Fruit fly (Drosophila melanogaster) whole organism, embryonic: Measurements from ENCODE around the gene CG14866.

Source experiments
- Abd-B ChIP-seq: fragments of 200-800 bp; sonication (Bioruptor generic); optimal IDR thresholded peaks from 2 replicates; lab custom pipeline; 2018; ENCODE audit warnings: missing biosample characterization, mild to moderate bottlenecking, missing genetic modification characterization, moderate library complexity
- Antp ChIP-seq: fragments of 200-800 bp; sonication (Bioruptor generic); optimal IDR thresholded peaks from 3 replicates; lab custom pipeline; 2016; ENCODE audit warnings: missing biosample characterization, missing genetic modification characterization
- Bteb2 ChIP-seq: fragments of 200-800 bp; sonication (Bioruptor generic); optimal IDR thresholded peaks from 2 replicates; lab custom pipeline; 2016; ENCODE audit warnings: missing biosample characterization, missing genetic modification characterization
- CG10654 ChIP-seq: fragments of 200-800 bp; sonication (Bioruptor generic); optimal IDR thresholded peaks from 2 replicates; lab custom pipeline; 2016; ENCODE audit warnings: missing biosample characterization, missing genetic modification characterization
- CG12659 ChIP-seq: fragments of 200-800 bp; sonication (Bioruptor generic); optimal IDR thresholded peaks from 3 replicates; lab custom pipeline; 2017; ENCODE audit warnings: mild to moderate bottlenecking, missing biosample characterization, missing genetic modification reagents, missing genetic modification characterization
- CG13624 ChIP-seq: fragments of 200-800 bp; sonication (Bioruptor generic); optimal IDR thresholded peaks from 2 replicates; lab custom pipeline; 2016; ENCODE audit warnings: missing biosample characterization, missing genetic modification characterization
- CG1603 ChIP-seq: fragments of 200-800 bp; sonication (Bioruptor generic); optimal IDR thresholded peaks from 2 replicates; lab custom pipeline; 2019; ENCODE audit warnings: missing biosample characterization, mild to moderate bottlenecking, missing genetic modification characterization, moderate library complexity
- CG17186 ChIP-seq: fragments of 200-800 bp; sonication (Bioruptor generic); optimal IDR thresholded peaks from 3 replicates; lab custom pipeline; 2017; ENCODE audit warnings: missing biosample characterization, missing genetic modification reagents, missing genetic modification characterization
- CG17328 ChIP-seq: fragments of 200-800 bp; sonication (Bioruptor generic); IDR thresholded peaks from 2 replicates; pipeline ENCODE4 v1.3.6; 2022; ENCODE audit warnings: missing biosample characterization, missing genetic modification characterization
- CG17802 ChIP-seq: fragments of 200-800 bp; sonication (Bioruptor generic); optimal IDR thresholded peaks from 2 replicates; lab custom pipeline; 2018; ENCODE audit warnings: missing biosample characterization, mild to moderate bottlenecking, missing genetic modification characterization, moderate library complexity
- CG18476 ChIP-seq: fragments of 200-800 bp; sonication (Bioruptor generic); optimal IDR thresholded peaks from 2 replicates; lab custom pipeline; 2016; ENCODE audit warnings: missing biosample characterization, mild to moderate bottlenecking, missing genetic modification characterization
- CG2120 ChIP-seq: fragments of 200-800 bp; sonication (Bioruptor generic); optimal IDR thresholded peaks from 3 replicates; lab custom pipeline; 2016; ENCODE audit warnings: missing biosample characterization, missing genetic modification characterization
- CG2199 ChIP-seq: fragments of 200-800 bp; sonication (Bioruptor generic); IDR thresholded peaks from 3 replicates; pipeline ENCODE4 v1.3.6; 2022; ENCODE audit warnings: missing biosample characterization, missing genetic modification characterization
- CG30020 ChIP-seq: fragments of 200-800 bp; optimal IDR thresholded peaks from 2 replicates; lab custom pipeline; 2019; ENCODE audit warnings: missing biosample characterization, mild to moderate bottlenecking, missing genetic modification characterization, moderate library complexity
- CG32532 ChIP-seq: fragments of 200-800 bp; sonication (Bioruptor generic); IDR thresholded peaks from 2 replicates; pipeline ENCODE4 v1.3.6; 2022; ENCODE audit warnings: missing biosample characterization, missing genetic modification characterization
- CG4617 ChIP-seq: fragments of 200-800 bp; sonication (Bioruptor generic); optimal IDR thresholded peaks from 3 replicates; lab custom pipeline; 2016; ENCODE audit warnings: missing biosample characterization, missing genetic modification characterization, borderline replicate concordance
- CG7786 ChIP-seq: fragments of 200-800 bp; sonication (Bioruptor generic); optimal IDR thresholded peaks from 2 replicates; lab custom pipeline; 2016; ENCODE audit warnings: missing biosample characterization, missing genetic modification characterization
- CG9215 ChIP-seq: fragments of 200-800 bp; sonication (Bioruptor generic); IDR thresholded peaks from 2 replicates; pipeline ENCODE4 v1.3.6; 2022; ENCODE audit warnings: missing biosample characterization, missing genetic modification characterization
- CG9727 ChIP-seq: fragments of 200-800 bp; sonication (Bioruptor generic); optimal IDR thresholded peaks from 3 replicates; lab custom pipeline; 2017; ENCODE audit warnings: missing biosample characterization, mild to moderate bottlenecking, missing genetic modification characterization
- D19A ChIP-seq: fragments of 200-800 bp; optimal IDR thresholded peaks from 3 replicates; lab custom pipeline; 2019; ENCODE audit warnings: missing biosample characterization, mild to moderate bottlenecking, missing genetic modification characterization, moderate library complexity
- Dll ChIP-seq: fragments of 200-800 bp; sonication (Bioruptor generic); IDR thresholded peaks from 4 replicates; pipeline ENCODE4 v1.3.6; 2022; ENCODE audit warnings: missing biosample characterization, missing genetic modification characterization; ENCODE audit not compliant: partially characterized antibody
- Doc3 ChIP-seq: fragments of 200-800 bp; sonication (Bioruptor generic); IDR thresholded peaks from 3 replicates; pipeline ENCODE4 v1.3.6; 2022; ENCODE audit warnings: missing biosample characterization, missing genetic modification characterization; ENCODE audit not compliant: partially characterized antibody
- Eip74EF ChIP-seq, 2 experiments: fragments of 200-800 bp in 1 of 2; fragments of >200 bp in 1 of 2; sonication (Bioruptor generic) in 1 of 2; optimal IDR thresholded peaks; 2 replicates each; lab custom pipeline; 2017 to 2019; ENCODE audit warnings: missing biosample characterization in 2 of 2, missing genetic modification characterization in 2 of 2, mild to moderate bottlenecking in 1 of 2, moderate library complexity in 1 of 2
- Fer1 ChIP-seq: fragments of 200-800 bp; sonication (Bioruptor generic); optimal IDR thresholded peaks from 2 replicates; lab custom pipeline; 2017; ENCODE audit warnings: missing biosample characterization, mild to moderate bottlenecking, missing genetic modification characterization
- Gsc ChIP-seq: fragments of 200-800 bp; sonication (Bioruptor generic); IDR thresholded peaks from 2 replicates; pipeline ENCODE4 v1.3.6; 2022; ENCODE audit warnings: missing biosample characterization, missing genetic modification characterization
- MBD-R2 ChIP-seq: fragments of 200-800 bp; sonication (Bioruptor generic); IDR thresholded peaks from 2 replicates; pipeline ENCODE4 v1.3.6; 2022; ENCODE audit warnings: missing biosample characterization, missing genetic modification characterization
- Mad ChIP-seq: fragments of 200-800 bp; sonication (Bioruptor generic); optimal IDR thresholded peaks from 2 replicates; lab custom pipeline; 2016; ENCODE audit warnings: missing biosample characterization, missing genetic modification characterization
- Med ChIP-seq: fragments of 200-800 bp; sonication (Bioruptor generic); peaks from one replicate; lab custom pipeline; 2016; ENCODE audit warnings: missing biosample characterization, missing genetic modification characterization, mild to moderate bottlenecking, inconsistent platforms, moderate library complexity
- Myb ChIP-seq: fragments of 200-800 bp; sonication (Bioruptor generic); optimal IDR thresholded peaks from 2 replicates; lab custom pipeline; 2016; ENCODE audit warnings: missing biosample characterization, missing genetic modification characterization
- NfI ChIP-seq: fragments of 200-800 bp; sonication (Bioruptor generic); optimal IDR thresholded peaks from 3 replicates; lab custom pipeline; 2018; ENCODE audit warnings: missing biosample characterization, mild to moderate bottlenecking, missing genetic modification characterization, moderate library complexity
- Xbp1 ChIP-seq: fragments of 200-800 bp; sonication (Bioruptor generic); optimal IDR thresholded peaks from 3 replicates; lab custom pipeline; 2016; ENCODE audit warnings: missing biosample characterization, mild to moderate bottlenecking, missing genetic modification characterization
- Xrp1 ChIP-seq: fragments of 200-800 bp; sonication (Bioruptor generic); IDR thresholded peaks from 2 replicates; pipeline ENCODE4 v1.3.6; 2022; ENCODE audit warnings: missing biosample characterization, missing genetic modification characterization
- amos ChIP-seq: fragments of 200-800 bp; sonication (Bioruptor generic); IDR thresholded peaks from 2 replicates; pipeline ENCODE4 v1.3.6; 2022; ENCODE audit warnings: missing biosample characterization, missing genetic modification characterization; ENCODE audit not compliant: partially characterized antibody
- ase ChIP-seq: fragments of 200-800 bp; sonication (Bioruptor generic); IDR thresholded peaks from 3 replicates; pipeline ENCODE4 v1.3.6; 2022; ENCODE audit warnings: missing biosample characterization, missing genetic modification characterization
- bowl ChIP-seq: fragments of 200-800 bp; sonication (Bioruptor generic); IDR thresholded peaks from 2 replicates; pipeline ENCODE4 v1.3.6; 2022; ENCODE audit warnings: missing biosample characterization, missing genetic modification characterization
- ci ChIP-seq: fragments of 200-800 bp; sonication (Bioruptor generic); IDR thresholded peaks from 3 replicates; pipeline ENCODE4 v1.3.6; 2022; ENCODE audit warnings: missing biosample characterization, missing genetic modification characterization
- dpn ChIP-seq, 2 experiments: fragments of 200-800 bp; sonication (Bioruptor generic); optimal IDR thresholded peaks; 3 replicates each; lab custom pipeline; 2016; ENCODE audit warnings: missing biosample characterization in 2 of 2, missing genetic modification characterization in 2 of 2
- fd3F ChIP-seq: fragments of 200-800 bp; sonication (Bioruptor generic); optimal IDR thresholded peaks from 2 replicates; lab custom pipeline; 2018; ENCODE audit warnings: missing biosample characterization, mild to moderate bottlenecking, missing genetic modification characterization, moderate library complexity
- gem ChIP-seq: fragments of 200-800 bp; sonication (Bioruptor generic); optimal IDR thresholded peaks from 2 replicates; lab custom pipeline; 2019; ENCODE audit warnings: missing biosample characterization, mild to moderate bottlenecking, missing genetic modification characterization, moderate library complexity
- gfzf ChIP-seq: fragments of 200-800 bp; sonication (Bioruptor generic); optimal IDR thresholded peaks from 2 replicates; lab custom pipeline; 2016; ENCODE audit warnings: missing biosample characterization, mild to moderate bottlenecking, missing genetic modification characterization, moderate library complexity
- grau ChIP-seq: fragments of 200-800 bp; optimal IDR thresholded peaks from 3 replicates; lab custom pipeline; 2019; ENCODE audit warnings: missing biosample characterization, mild to moderate bottlenecking, missing genetic modification characterization, moderate library complexity
- ind ChIP-seq: fragments of 200-800 bp; sonication (Bioruptor generic); optimal IDR thresholded peaks from 3 replicates; lab custom pipeline; 2016; ENCODE audit warnings: missing biosample characterization, missing genetic modification characterization
- nerfin-1 ChIP-seq: fragments of 200-800 bp; sonication (Bioruptor generic); optimal IDR thresholded peaks from 3 replicates; lab custom pipeline; 2019; ENCODE audit warnings: missing biosample characterization, mild to moderate bottlenecking, missing genetic modification characterization, moderate library complexity
- pum ChIP-seq: fragments of 200-800 bp; sonication (Bioruptor generic); optimal IDR thresholded peaks from 2 replicates; lab custom pipeline; 2016; ENCODE audit warnings: missing biosample characterization, missing genetic modification characterization
- pzg ChIP-seq: fragments of 200-800 bp; sonication (Bioruptor generic); optimal IDR thresholded peaks from 3 replicates; lab custom pipeline; 2018; ENCODE audit warnings: missing biosample characterization, mild to moderate bottlenecking, missing genetic modification characterization, moderate library complexity
- slbo ChIP-seq: fragments of 200-800 bp; sonication (Bioruptor generic); IDR thresholded peaks from 2 replicates; pipeline ENCODE4 v1.3.6; 2022; ENCODE audit warnings: missing biosample characterization, missing genetic modification characterization
- sob ChIP-seq: fragments of 200-800 bp; sonication (Bioruptor generic); IDR thresholded peaks from 2 replicates; pipeline ENCODE4 v1.3.6; 2022; ENCODE audit warnings: missing biosample characterization, missing genetic modification characterization
- stwl ChIP-seq: fragments of 200-800 bp; sonication (Bioruptor generic); optimal IDR thresholded peaks from 3 replicates; lab custom pipeline; 2018; ENCODE audit warnings: missing biosample characterization, mild to moderate bottlenecking, missing genetic modification characterization, moderate library complexity
- tin ChIP-seq: fragments of 200-800 bp; sonication (Bioruptor generic); optimal IDR thresholded peaks from 3 replicates; lab custom pipeline; 2016; ENCODE audit warnings: missing biosample characterization, missing genetic modification characterization
- tll ChIP-seq, 2 experiments: fragments of 200-800 bp in 1 of 2; fragments of >200 bp in 1 of 2; sonication (Bioruptor generic) in 1 of 2; optimal IDR thresholded peaks; 2 replicates each; lab custom pipeline; 2017 to 2019; ENCODE audit warnings: missing biosample characterization in 2 of 2, missing genetic modification characterization in 2 of 2, mild to moderate bottlenecking in 1 of 2, moderate library complexity in 1 of 2
- zf30C ChIP-seq: fragments of 200-800 bp; sonication (Bioruptor generic); optimal IDR thresholded peaks from 3 replicates; lab custom pipeline; 2018; ENCODE audit warnings: missing biosample characterization, mild to moderate bottlenecking, missing genetic modification characterization

Gene CG14866

dm6 chr3R:15330472-15330871, 14.2 kb downstream of the CG14866 start, which contains the start of gene mRpL9 (continued):
- TF ChIP-seq ci (GFP tag; lab: Robert Waterston, UW) (0 out of 3 replicates have a peak, but pooled peaks have one; percentile 37), Gsc (no peak), dpn (GFP tag; optimal IDR thresholded peaks at IDR 0.05; lab: Kevin White, UChicago) (peak in 1 of 2 experiments; percentile 34), Fer1 (GFP tag; lab: Kevin White, UChicago) (peak; percentile 20), CG1603 (peak; percentile 61), stwl (tag; lab: Kevin White, UChicago) (peak; percentile 48), grau (tag; lab: Kevin White, UChicago) (peak; percentile 39), gem (no peak), pum (GFP tag; lab: Kevin White, UChicago) (peak; percentile 9), Myb (GFP tag; lab: Kevin White, UChicago) (peak; percentile 77), ase (no peak), Antp (GFP tag; lab: Kevin White, UChicago) (peak; percentile 17), NfI (GFP tag; lab: Kevin White, UChicago) (peak; percentile 4), bowl (GFP tag; lab: Robert Waterston, UW) (no peak), CG2120 (GFP tag; lab: Kevin White, UChicago) (peak; percentile 59), Xbp1 (no peak), zf30C (GFP tag; lab: Kevin White, UChicago) (peak; percentile 10), CG9215 (GFP tag; lab: Robert Waterston, UW) (peak; percentile 25; the same call in 1 of the 2 replicates), Eip74EF (GFP tag; optimal IDR thresholded peaks at IDR 0.05; lab: Kevin White, UChicago) (no peak), sob (GFP tag; lab: Robert Waterston, UW) (peak; percentile 43; the same call in 1 of the 2 replicates), tin (GFP tag; lab: Kevin White, UChicago) (peak; percentile 20), CG12659 (GFP tag; lab: Kevin White, UChicago) (peak; percentile 46), Bteb2 (GFP tag; lab: Kevin White, UChicago) (peak; percentile 12), CG13624 (GFP tag; lab: Kevin White, UChicago) (peak; percentile 30), CG4617 (peak; percentile 76), CG17186 (peak; percentile 51), Dll (GFP tag; lab: Robert Waterston, UW) (peak; percentile 49; the same call in 2 of the 4 replicates), slbo (GFP tag; lab: Robert Waterston, UW) (peak; percentile 63), nerfin-1 (tag; lab: Kevin White, UChicago) (peak; percentile 20), CG9727 (GFP tag; lab: Kevin White, UChicago) (peak; percentile 0), CG32532 (GFP tag; lab: Robert Waterston, UW) (peak; percentile 51; the same call in 1 of the 2 replicates), ind (peak; percentile 21), CG10654 (GFP tag; lab: Kevin White, UChicago) (peak; percentile 9), amos (GFP tag; lab: Robert Waterston, UW) (peak; percentile 26; the same call in 1 of the 2 replicates), Doc3 (GFP tag; lab: Robert Waterston, UW) (peak; percentile 34; the same call in 1 of the 3 replicates), Mad (GFP tag; lab: Kevin White, UChicago) (peak; percentile 22), Med (peak; percentile 78), pzg (peak; percentile 69)

dm6 chr3R:15332994-15333393, 16.7 kb downstream of the CG14866 start, which contains the start of the genes Fkbp39 and Cyfip:
TSS of gene Fkbp39 (minus strand) at chr3R:15333133.
TSS of gene Cyfip (plus strand) at chr3R:15333266.
- peak; percentile 98 for TF ChIP-seq CG17186
- peak; percentile 24; the same call in 1 of the 2 replicates for TF ChIP-seq CG17328 (GFP tag; lab: Robert Waterston, UW)
- peak in 1 of 2 experiments; percentile 11 for TF ChIP-seq tll (GFP tag; optimal IDR thresholded peaks at IDR 0.05; lab: Kevin White, UChicago)
- no peak for TF ChIP-seq CG2199
- no peak for TF ChIP-seq fd3F (GFP tag; lab: Kevin White, UChicago)
- peak; percentile 40 for TF ChIP-seq CG30020 (tag; lab: Kevin White, UChicago)
- no peak for TF ChIP-seq D19A
- peak; percentile 98 for TF ChIP-seq gfzf
- TF ChIP-seq MBD-R2 = peak; percentile 98
- TF ChIP-seq CG7786 = peak; percentile 34
- TF ChIP-seq Abd-B (GFP tag; lab: Kevin White, UChicago) = peak; percentile 48
- no peak for TF ChIP-seq CG17802 (tag; lab: Kevin White, UChicago)
- TF ChIP-seq CG18476 (GFP tag; lab: Kevin White, UChicago) = no peak
- 0 out of 2 replicates have a peak, but pooled peaks have one; percentile 27 for TF ChIP-seq Xrp1 (GFP tag; lab: Robert Waterston, UW)
